Worm (Caenorhabditis elegans): ENCODE results near the gene fbxb-30.
"Not testable (repeated sequence)": the region's sequence is repeated elsewhere in the genome, so short reads cannot be mapped to it uniquely, and the experiment has no call there.

- TF ChIP-seq Y5F2A.4 (GFP tag; optimal IDR thresholded peaks at IDR 0.05); unc-62 (GFP tag; optimal IDR thresholded peaks at IDR 0.05 in 1 of 2); unc-62 (tag; optimal IDR thresholded peaks at IDR 0.05); Y48G9A.11 (GFP tag; IDR thresholded peaks at IDR 0.05): not testable (repeated sequence)
Observed at ce11 chrII:994231-994630, 7.0 kb downstream of the fbxb-30 start, which contains the start of gene F45D11.7.
